Fruit fly (Drosophila melanogaster): Measurements from ENCODE around the gene CG13855.

The CG13855 gene

dm6 chr3R:22379942-22380341 lies 25.8 kb upstream of the CG13855 start, which contains the start of gene CG34149 (continued):
- TF ChIP-seq zen2 (GFP tag; IDR thresholded peaks at IDR 0.05; ENCODE audit: partially characterized antibody) (peak; percentile 41; the same call in 2 of the 3 replicates), CG2116 (GFP tag; optimal IDR thresholded peaks at IDR 0.05) (peak; percentile 18), Sry-δ (GFP tag; optimal IDR thresholded peaks at IDR 0.05) (peak; percentile 22), ems (GFP tag; optimal IDR thresholded peaks at IDR 0.05) (no peak), CG13287 (GFP tag; IDR thresholded peaks at IDR 0.05; ENCODE audit: partially characterized antibody) (peak; percentile 73), Dp (GFP tag; optimal IDR thresholded peaks at IDR 0.05) (peak; percentile 79), Scr (GFP tag; IDR thresholded peaks at IDR 0.05; ENCODE audit: partially characterized antibody) (peak; percentile 59), CG18011 (GFP tag; optimal IDR thresholded peaks at IDR 0.05) (no peak), CG12155 (GFP tag; optimal IDR thresholded peaks at IDR 0.05) (no peak), CG1024 (GFP tag; IDR thresholded peaks at IDR 0.05) (no peak), cg (GFP tag; optimal IDR thresholded peaks at IDR 0.05) (no peak), ttk (GFP tag; IDR thresholded peaks at IDR 0.05) (no peak), MBD-R2 (GFP tag; IDR thresholded peaks at IDR 0.05) (peak; percentile 53), Optix (GFP tag; IDR thresholded peaks at IDR 0.05) (no peak), Opbp (GFP tag; IDR thresholded peaks at IDR 0.05; ENCODE audit: partially characterized antibody) (peak; percentile 10; the same call in 2 of the 3 replicates), Taf1 (GFP tag; IDR thresholded peaks at IDR 0.05) (no peak), unc-4 (GFP tag; IDR thresholded peaks at IDR 0.05; ENCODE audit: partially characterized antibody) (peak; percentile 55), CG17359 (tag; optimal IDR thresholded peaks at IDR 0.05) (no peak), E2f2 (GFP tag; IDR thresholded peaks at IDR 0.05) (peak; percentile 84), lola (GFP tag; optimal IDR thresholded peaks at IDR 0.05) (no peak), CG2129 (GFP tag; IDR thresholded peaks at IDR 0.05; ENCODE audit: partially characterized antibody) (no peak), CG11398 (GFP tag; optimal IDR thresholded peaks at IDR 0.05) (no peak), B-H1 (GFP tag; IDR thresholded peaks at IDR 0.05) (no peak)

- TF ChIP-seq CG17186 (GFP tag; optimal IDR thresholded peaks at IDR 0.05) = no peak
- TF ChIP-seq Hr39 (optimal IDR thresholded peaks at IDR 0.05) = no peak
- TF ChIP-seq yki (optimal IDR thresholded peaks at IDR 0.05) = no peak
- no peak for TF ChIP-seq CG7271 (tag; optimal IDR thresholded peaks at IDR 0.05)
- no peak for TF ChIP-seq CG9797 (GFP tag; optimal IDR thresholded peaks at IDR 0.05)
- TF ChIP-seq Tbp (GFP tag; optimal IDR thresholded peaks at IDR 0.05) = no peak
- TF ChIP-seq seq (GFP tag; IDR thresholded peaks at IDR 0.05) = no peak
- no peak for TF ChIP-seq CG17568 (GFP tag; optimal IDR thresholded peaks at IDR 0.05)
- TF ChIP-seq HmgD (GFP tag; optimal IDR thresholded peaks at IDR 0.05) = no peak
- TF ChIP-seq CG12104 (GFP tag; optimal IDR thresholded peaks at IDR 0.05) = no peak
- TF ChIP-seq CG11696 (GFP tag; IDR thresholded peaks at IDR 0.05) = no peak
- no peak for TF ChIP-seq CG6272 (GFP tag; IDR thresholded peaks at IDR 0.05)
- no peak for TF ChIP-seq fd102C (GFP tag; optimal IDR thresholded peaks at IDR 0.05)
- no peak for TF ChIP-seq Taf1 (GFP tag; IDR thresholded peaks at IDR 0.05)
- TF ChIP-seq YL-1 (GFP tag; optimal IDR thresholded peaks at IDR 0.05) = no peak
- no peak for TF ChIP-seq bcd (GFP tag; optimal IDR thresholded peaks at IDR 0.05)
- TF ChIP-seq CG1233 (GFP tag; optimal IDR thresholded peaks at IDR 0.05) = no peak
- no peak for TF ChIP-seq CG9876 (GFP tag; optimal IDR thresholded peaks at IDR 0.05)
- TF ChIP-seq CG6765 (GFP tag; optimal IDR thresholded peaks at IDR 0.05) = no peak
- TF ChIP-seq Chrac-16 (GFP tag; optimal IDR thresholded peaks at IDR 0.05) = no peak
- TF ChIP-seq NFAT (GFP tag; IDR thresholded peaks at IDR 0.05) = no peak
- no peak for TF ChIP-seq slou (GFP tag; optimal IDR thresholded peaks at IDR 0.05)
- TF ChIP-seq CG4730 (GFP tag; IDR thresholded peaks at IDR 0.05) = no peak
- no peak for TF ChIP-seq Eip74EF (GFP tag; optimal IDR thresholded peaks at IDR 0.05)
- no peak for TF ChIP-seq ind (GFP tag; optimal IDR thresholded peaks at IDR 0.05)
- no peak for TF ChIP-seq CG13894 (tag; optimal IDR thresholded peaks at IDR 0.05)
- no peak for TF ChIP-seq CG10565 (GFP tag; optimal IDR thresholded peaks at IDR 0.05)
- peak; percentile 82 for TF ChIP-seq Sry-δ (GFP tag; optimal IDR thresholded peaks at IDR 0.05)
- no peak for TF ChIP-seq NfI (GFP tag; optimal IDR thresholded peaks at IDR 0.05)
- no peak for TF ChIP-seq CG14441 (GFP tag; IDR thresholded peaks at IDR 0.05)
- TF ChIP-seq HLH4C (GFP tag; IDR thresholded peaks at IDR 0.05; ENCODE audit: partially characterized antibody) = peak; percentile 92
These were observed 24.7 kb upstream of the CG13855 start, which contains the start of gene CG43342 for dm6 chr3R:22381077-22381476. TSS of gene CG43342 (plus strand) at chr3R:22381340.
